Worm (Caenorhabditis elegans) whole organism, late embryonic: ENCODE results near the gene F58G11.4.

Source experiments
- ceh-6 ChIP-seq: fragments of 200-800 bp; sonication (Bioruptor generic); optimal IDR thresholded peaks from 2 replicates; lab custom pipeline; 2018; ENCODE audit warnings: mild to moderate bottlenecking, missing genetic modification characterization, missing compliant biosample characterization
- ceh-9 ChIP-seq: sonication (generic microtip); optimal IDR thresholded peaks from 2 replicates; lab custom pipeline; 2016; ENCODE audit warnings: mild to moderate bottlenecking, missing genetic modification characterization, inconsistent platforms, missing compliant biosample characterization
- hlh-30 ChIP-seq: sonication (generic microtip); optimal IDR thresholded peaks from 2 replicates; lab custom pipeline; 2017; ENCODE audit warnings: antibody characterized with exemption, missing genetic modification characterization, missing compliant biosample characterization; ENCODE audit not compliant: insufficient read depth
- madf-2 ChIP-seq: sonication (generic microtip); optimal IDR thresholded peaks from 2 replicates; lab custom pipeline; 2017; ENCODE audit warnings: missing genetic modification characterization, missing compliant biosample characterization
- nfya-1 ChIP-seq: sonication (generic microtip); optimal IDR thresholded peaks from 2 replicates; lab custom pipeline; 2017; ENCODE audit warnings: missing genetic modification characterization, mild to moderate bottlenecking, missing compliant biosample characterization, antibody characterized with exemption, moderate library complexity
- nhr-11 ChIP-seq: fragments of 150-350 bp; optimal IDR thresholded peaks from 2 replicates; lab custom pipeline; 2014; ENCODE audit warnings: missing biosample characterization, missing genetic modification characterization
- pag-3 ChIP-seq: sonication (generic microtip); optimal IDR thresholded peaks from 2 replicates; lab custom pipeline; 2016; ENCODE audit warnings: missing compliant biosample characterization, missing genetic modification characterization, borderline replicate concordance
- pax-1 ChIP-seq: fragments of 150-350 bp; optimal IDR thresholded peaks from 2 replicates; lab custom pipeline; 2014; ENCODE audit warnings: missing biosample characterization, missing genetic modification characterization
- pqm-1 ChIP-seq: sonication (generic microtip); optimal IDR thresholded peaks from 2 replicates; lab custom pipeline; 2016; ENCODE audit warnings: missing genetic modification characterization, missing compliant biosample characterization
- rnt-1 ChIP-seq: sonication (generic microtip); optimal IDR thresholded peaks from 2 replicates; lab custom pipeline; 2016; ENCODE audit warnings: missing genetic modification characterization, missing compliant biosample characterization
- tbx-2 ChIP-seq: sonication (generic microtip); optimal IDR thresholded peaks from 2 replicates; lab custom pipeline; 2016; ENCODE audit warnings: missing genetic modification characterization, missing compliant biosample characterization
- tbx-7 ChIP-seq: sonication (generic microtip); optimal IDR thresholded peaks from 2 replicates; lab custom pipeline; 2016; ENCODE audit warnings: missing genotype, missing genetic modification characterization, missing compliant biosample characterization
- zip-5 ChIP-seq: sonication (generic microtip); optimal IDR thresholded peaks from 2 replicates; lab custom pipeline; 2016; ENCODE audit warnings: missing genetic modification characterization, missing compliant biosample characterization

ce11 chrV:13687504-13687903, 15.1 kb downstream of the F58G11.4 start:
- TF ChIP-seq nhr-11 (tag; lab: Kevin White, UChicago) (no peak), hlh-30 (tag; lab: Kevin White, UChicago) (no peak), ceh-9 (tag; lab: Kevin White, UChicago) (no peak), zip-5 (tag; lab: Kevin White, UChicago) (no peak), tbx-2 (no peak), madf-2 (tag; lab: Kevin White, UChicago) (no peak), pag-3 (tag; lab: Kevin White, UChicago) (no peak), ceh-6 (GFP tag; lab: Kevin White, UChicago) (no peak), rnt-1 (tag; lab: Kevin White, UChicago) (no peak), nfya-1 (tag; lab: Kevin White, UChicago) (no peak), pax-1 (tag; lab: Kevin White, UChicago) (no peak), tbx-7 (tag; lab: Kevin White, UChicago) (no peak), pqm-1 (no peak)
